Fruit fly (Drosophila melanogaster) whole organism, embryonic: Measurements from ENCODE around the gene HIP-R.

Source experiments
- Atf-2 ChIP-seq: fragments of 200-800 bp; sonication (Bioruptor generic); optimal IDR thresholded peaks from 2 replicates; lab custom pipeline; 2016; ENCODE audit warnings: missing biosample characterization, missing genetic modification characterization
- Atf6 ChIP-seq: fragments of 200-800 bp; sonication (Bioruptor generic); IDR thresholded peaks from 2 replicates; pipeline ENCODE4 v1.3.6; 2022; ENCODE audit warnings: missing biosample characterization, missing genetic modification characterization
- B-H1 ChIP-seq: fragments of 200-800 bp; sonication (Bioruptor generic); IDR thresholded peaks from 3 replicates; pipeline ENCODE4 v1.3.6; 2022; ENCODE audit warnings: missing biosample characterization, missing genetic modification characterization
- B-H2 ChIP-seq: fragments of 200-800 bp; sonication (Bioruptor generic); optimal IDR thresholded peaks from 2 replicates; lab custom pipeline; 2018; ENCODE audit warnings: missing biosample characterization, mild to moderate bottlenecking, missing genetic modification characterization
- Bteb2 ChIP-seq: fragments of 200-800 bp; sonication (Bioruptor generic); optimal IDR thresholded peaks from 2 replicates; lab custom pipeline; 2016; ENCODE audit warnings: missing biosample characterization, missing genetic modification characterization
- CG10267 ChIP-seq: fragments of 200-800 bp; sonication (Bioruptor generic); optimal IDR thresholded peaks from 2 replicates; lab custom pipeline; 2018; ENCODE audit warnings: missing biosample characterization, mild to moderate bottlenecking, missing genetic modification characterization, moderate library complexity
- CG10366 ChIP-seq: fragments of 200-800 bp; sonication (Bioruptor generic); IDR thresholded peaks from 2 replicates; pipeline ENCODE4 v1.3.6; 2022; ENCODE audit warnings: missing biosample characterization, missing genetic modification characterization
- CG10543 ChIP-seq: fragments of 200-800 bp; sonication (Bioruptor generic); optimal IDR thresholded peaks from 3 replicates; lab custom pipeline; 2017; ENCODE audit warnings: missing biosample characterization, mild to moderate bottlenecking, missing genetic modification characterization, moderate library complexity
- CG10979 ChIP-seq: fragments of 200-800 bp; sonication (Bioruptor generic); optimal IDR thresholded peaks from 2 replicates; lab custom pipeline; 2018; ENCODE audit warnings: missing biosample characterization, mild to moderate bottlenecking, missing genetic modification characterization, moderate library complexity
- CG11504 ChIP-seq: fragments of 200-800 bp; sonication (Bioruptor generic); optimal IDR thresholded peaks from 3 replicates; lab custom pipeline; 2019; ENCODE audit warnings: missing biosample characterization, mild to moderate bottlenecking, missing genetic modification characterization, moderate library complexity
- CG12236 ChIP-seq: fragments of 200-800 bp; sonication (Bioruptor generic); optimal IDR thresholded peaks from 2 replicates; lab custom pipeline; 2016; ENCODE audit warnings: missing biosample characterization, missing genetic modification characterization
- CG12299 ChIP-seq: fragments of 200-800 bp; sonication (Bioruptor generic); optimal IDR thresholded peaks from 2 replicates; lab custom pipeline; 2018; ENCODE audit warnings: missing biosample characterization, mild to moderate bottlenecking, missing genetic modification characterization
- CG14050 ChIP-seq: fragments of 200-800 bp; sonication (Bioruptor generic); IDR thresholded peaks from 3 replicates; pipeline ENCODE4 v1.3.6; 2022; ENCODE audit warnings: missing biosample characterization, missing genetic modification characterization
- CG14441 ChIP-seq: fragments of 200-800 bp; sonication (Bioruptor generic); IDR thresholded peaks from 2 replicates; pipeline ENCODE4 v1.3.6; 2022; ENCODE audit warnings: missing biosample characterization, missing genetic modification characterization
- CG15011 ChIP-seq: fragments of 200-800 bp; sonication (Bioruptor generic); optimal IDR thresholded peaks from 3 replicates; lab custom pipeline; 2018; ENCODE audit warnings: missing biosample characterization, mild to moderate bottlenecking, missing genetic modification characterization
- CG16779 ChIP-seq: fragments of 200-800 bp; sonication (Bioruptor generic); IDR thresholded peaks from 2 replicates; pipeline ENCODE4 v1.3.6; 2022; ENCODE audit warnings: missing biosample characterization, missing genetic modification characterization
- CG17328 ChIP-seq: fragments of 200-800 bp; sonication (Bioruptor generic); IDR thresholded peaks from 2 replicates; pipeline ENCODE4 v1.3.6; 2022; ENCODE audit warnings: missing biosample characterization, missing genetic modification characterization
- CG31365 ChIP-seq: fragments of 200-800 bp; sonication (Bioruptor generic); optimal IDR thresholded peaks from 2 replicates; lab custom pipeline; 2018; ENCODE audit warnings: missing biosample characterization, mild to moderate bottlenecking, missing genetic modification characterization
- CG32532 ChIP-seq: fragments of 200-800 bp; sonication (Bioruptor generic); IDR thresholded peaks from 2 replicates; pipeline ENCODE4 v1.3.6; 2022; ENCODE audit warnings: missing biosample characterization, missing genetic modification characterization
- CG3407 ChIP-seq: fragments of 200-800 bp; sonication (Bioruptor generic); optimal IDR thresholded peaks from 2 replicates; lab custom pipeline; 2018; ENCODE audit warnings: missing biosample characterization, mild to moderate bottlenecking, missing genetic modification characterization
- CG42726 ChIP-seq: fragments of 200-800 bp; sonication (Bioruptor generic); IDR thresholded peaks from 2 replicates; pipeline ENCODE4 v1.3.6; 2022; ENCODE audit warnings: missing biosample characterization, missing genetic modification characterization; ENCODE audit not compliant: partially characterized antibody
- CG5180 ChIP-seq: fragments of 200-800 bp; sonication (Bioruptor generic); optimal IDR thresholded peaks from 3 replicates; lab custom pipeline; 2017; ENCODE audit warnings: missing biosample characterization, missing genetic modification characterization, mild to moderate bottlenecking, moderate library complexity, missing genetic modification reagents
- CG6683 ChIP-seq: fragments of 200-800 bp; sonication (Bioruptor generic); optimal IDR thresholded peaks from 2 replicates; lab custom pipeline; 2017; ENCODE audit warnings: missing biosample characterization, mild to moderate bottlenecking, missing genetic modification characterization, missing genetic modification reagents
- CG6813 ChIP-seq: fragments of 200-800 bp; sonication (Bioruptor generic); optimal IDR thresholded peaks from 2 replicates; lab custom pipeline; 2017; ENCODE audit warnings: missing biosample characterization, missing genetic modification characterization, mild to moderate bottlenecking, moderate library complexity, missing genetic modification reagents
- CG7839 ChIP-seq: fragments of 200-800 bp; sonication (Bioruptor generic); optimal IDR thresholded peaks from 3 replicates; lab custom pipeline; 2018; ENCODE audit warnings: missing biosample characterization, mild to moderate bottlenecking, missing genetic modification characterization, moderate library complexity
- Dad ChIP-seq: fragments of 200-800 bp; sonication (Bioruptor generic); optimal IDR thresholded peaks from 3 replicates; lab custom pipeline; 2016; ENCODE audit warnings: missing biosample characterization, missing genetic modification characterization
- Deaf1 ChIP-seq: fragments of 200-800 bp; optimal IDR thresholded peaks from 3 replicates; lab custom pipeline; 2019; ENCODE audit warnings: missing biosample characterization, mild to moderate bottlenecking, missing genetic modification characterization, moderate library complexity
- Elba2 ChIP-seq: fragments of 200-800 bp; sonication (Bioruptor generic); optimal IDR thresholded peaks from 3 replicates; lab custom pipeline; 2016; ENCODE audit warnings: missing biosample characterization, missing genetic modification characterization
- H15 ChIP-seq: fragments of 200-800 bp; sonication (Bioruptor generic); IDR thresholded peaks from 3 replicates; pipeline ENCODE4 v1.3.6; 2022; ENCODE audit warnings: missing biosample characterization, missing genetic modification characterization
- Hey ChIP-seq: fragments of 200-800 bp; sonication (Bioruptor generic); optimal IDR thresholded peaks from 3 replicates; lab custom pipeline; 2018; ENCODE audit warnings: missing biosample characterization, mild to moderate bottlenecking, missing genetic modification characterization
- Nf-YC ChIP-seq: fragments of 200-800 bp; optimal IDR thresholded peaks from 3 replicates; lab custom pipeline; 2019; ENCODE audit warnings: missing biosample characterization, mild to moderate bottlenecking, missing genetic modification characterization, moderate library complexity
- NfI ChIP-seq: fragments of 200-800 bp; sonication (Bioruptor generic); optimal IDR thresholded peaks from 3 replicates; lab custom pipeline; 2018; ENCODE audit warnings: missing biosample characterization, mild to moderate bottlenecking, missing genetic modification characterization, moderate library complexity
- Sry-δ ChIP-seq: fragments of 200-800 bp; sonication (Bioruptor generic); optimal IDR thresholded peaks from 2 replicates; lab custom pipeline; 2016; ENCODE audit warnings: missing biosample characterization, missing genetic modification characterization
- Xbp1 ChIP-seq: fragments of 200-800 bp; sonication (Bioruptor generic); optimal IDR thresholded peaks from 3 replicates; lab custom pipeline; 2016; ENCODE audit warnings: missing biosample characterization, mild to moderate bottlenecking, missing genetic modification characterization
- bigmax ChIP-seq: fragments of 200-800 bp; sonication (Bioruptor generic); optimal IDR thresholded peaks from 2 replicates; lab custom pipeline; 2018; ENCODE audit warnings: missing biosample characterization, mild to moderate bottlenecking, missing genetic modification characterization
- dan ChIP-seq: fragments of 200-800 bp; sonication (Bioruptor generic); IDR thresholded peaks from 2 replicates; pipeline ENCODE4 v1.3.6; 2022; ENCODE audit warnings: missing biosample characterization, missing genetic modification characterization
- exex ChIP-seq: fragments of 200-800 bp; sonication (Bioruptor generic); optimal IDR thresholded peaks from 4 replicates; lab custom pipeline; 2018; ENCODE audit warnings: missing biosample characterization, mild to moderate bottlenecking, missing genetic modification characterization, moderate library complexity
- gt ChIP-seq: fragments of 200-800 bp; sonication (Bioruptor generic); IDR thresholded peaks from 2 replicates; pipeline ENCODE4 v1.3.6; 2022; ENCODE audit warnings: missing biosample characterization, missing genetic modification characterization
- ken ChIP-seq: fragments of 200-800 bp; sonication (Bioruptor generic); IDR thresholded peaks from 3 replicates; pipeline ENCODE4 v1.3.6; 2022; ENCODE audit warnings: missing biosample characterization, missing genetic modification characterization
- lola ChIP-seq, 3 experiments: fragments of >200 bp in 2 of 3; fragments of 200-800 bp in 1 of 3; sonication (Bioruptor generic) in 1 of 3; optimal IDR thresholded peaks; 2 replicates each; lab custom pipeline; 2017 to 2019; ENCODE audit warnings: missing biosample characterization in 3 of 3, missing genetic modification characterization in 3 of 3, mild to moderate bottlenecking in 1 of 3, moderate library complexity in 1 of 3
- psq ChIP-seq: fragments of 200-800 bp; sonication (Bioruptor generic); optimal IDR thresholded peaks from 2 replicates; lab custom pipeline; 2017; ENCODE audit warnings: missing biosample characterization, missing genetic modification characterization
- shn ChIP-seq: fragments of 200-800 bp; sonication (Bioruptor generic); optimal IDR thresholded peaks from 3 replicates; lab custom pipeline; 2016; ENCODE audit warnings: missing biosample characterization, missing genetic modification characterization
- slbo ChIP-seq: fragments of 200-800 bp; sonication (Bioruptor generic); IDR thresholded peaks from 2 replicates; pipeline ENCODE4 v1.3.6; 2022; ENCODE audit warnings: missing biosample characterization, missing genetic modification characterization
- unc-4 ChIP-seq: fragments of 200-800 bp; sonication (Bioruptor generic); IDR thresholded peaks from 2 replicates; pipeline ENCODE4 v1.3.6; 2022; ENCODE audit warnings: missing biosample characterization, missing genetic modification characterization; ENCODE audit not compliant: partially characterized antibody

The HIP-R gene

dm6 chrX:3838648-3839047, 48.9 kb downstream of the HIP-R start (continued):
- TF ChIP-seq H15 (peak; percentile 63; the same call in 2 of the 3 replicates), CG10267 (tag; lab: Kevin White, UChicago) (peak; percentile 75), shn (GFP tag; lab: Kevin White, UChicago) (peak; percentile 81), CG11504 (tag; lab: Kevin White, UChicago) (peak; percentile 87), CG10979 (tag; lab: Kevin White, UChicago) (peak; percentile 71), psq (GFP tag; lab: Kevin White, UChicago) (peak; percentile 29), CG12299 (tag; lab: Kevin White, UChicago) (peak; percentile 61), CG6813 (GFP tag; lab: Kevin White, UChicago) (peak; percentile 80), CG16779 (GFP tag; lab: Robert Waterston, UW) (0 out of 2 replicates have a peak, but pooled peaks have one; percentile 35), Atf6 (peak; percentile 77), CG6683 (GFP tag; lab: Kevin White, UChicago) (peak; percentile 49), gt (GFP tag; lab: Robert Waterston, UW) (peak; percentile 42; the same call in 1 of the 2 replicates), CG14050 (GFP tag; lab: Robert Waterston, UW) (peak; percentile 44; the same call in 1 of the 3 replicates), Dad (GFP tag; lab: Kevin White, UChicago) (peak; percentile 64), unc-4 (GFP tag; lab: Robert Waterston, UW) (no peak), B-H1 (GFP tag; lab: Robert Waterston, UW) (peak; percentile 63), slbo (peak; percentile 81), dan (no peak), CG17328 (GFP tag; lab: Robert Waterston, UW) (peak; percentile 72), Atf-2 (GFP tag; lab: Kevin White, UChicago) (peak; percentile 73), B-H2 (GFP tag; lab: Kevin White, UChicago) (peak; percentile 57), Sry-δ (GFP tag; lab: Kevin White, UChicago) (peak; percentile 39), CG12236 (GFP tag; lab: Kevin White, UChicago) (peak; percentile 76), Nf-YC (peak; percentile 64), CG10366 (GFP tag; lab: Robert Waterston, UW) (peak; percentile 69), NfI (peak; percentile 79), Elba2 (GFP tag; lab: Kevin White, UChicago) (peak; percentile 3), lola (GFP tag; optimal IDR thresholded peaks at IDR 0.05; lab: Kevin White, UChicago) (peak in 1 of 3 experiments; percentile 67), CG14441 (GFP tag; lab: Robert Waterston, UW) (peak; percentile 81), CG10543 (GFP tag; lab: Kevin White, UChicago) (peak; percentile 76), CG5180 (peak; percentile 77), bigmax (GFP tag; lab: Kevin White, UChicago) (no peak), CG31365 (peak; percentile 59), ken (GFP tag; lab: Robert Waterston, UW) (peak; percentile 83), CG7839 (peak; percentile 84), CG3407 (GFP tag; lab: Kevin White, UChicago) (peak; percentile 69), CG32532 (GFP tag; lab: Robert Waterston, UW) (peak; percentile 87), Xbp1 (peak; percentile 76), Hey (tag; lab: Kevin White, UChicago) (peak; percentile 19), CG15011 (GFP tag; lab: Kevin White, UChicago) (peak; percentile 26), Bteb2 (peak; percentile 74), Deaf1 (peak; percentile 25), exex (tag; lab: Kevin White, UChicago) (peak; percentile 22), CG42726 (GFP tag; lab: Robert Waterston, UW) (no peak)
